Worm (Caenorhabditis elegans): Measurements from ENCODE around the gene nhr-95.

nhr-95 gene

DNA sequence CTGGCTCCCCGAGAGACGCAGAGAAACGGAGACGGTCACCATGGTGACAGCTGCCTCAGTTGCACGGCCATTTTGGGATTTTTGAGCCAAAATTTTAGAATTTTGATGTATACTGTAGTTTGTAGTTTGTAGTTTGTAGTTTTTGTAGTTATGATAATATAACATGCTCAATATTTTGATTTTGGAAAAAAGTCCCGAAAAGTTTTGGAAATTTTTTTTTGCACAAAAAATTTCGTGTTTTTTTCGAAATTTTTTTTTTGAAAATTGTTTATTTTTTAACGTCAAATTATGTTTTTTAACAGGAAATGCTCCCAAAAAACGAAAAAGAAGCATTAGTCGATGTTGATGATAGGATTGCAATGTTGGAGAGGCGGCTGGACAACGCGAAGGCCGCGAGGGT, 44.8 kb upstream of the nhr-95 start, which contains the start of gene dyf-17 (continued):
- TF ChIP-seq lsy-27 (tag; optimal IDR thresholded peaks at IDR 0.05; ENCODE audit: borderline replicate concordance, insufficient read depth) (no peak), akir-1 (GFP tag; optimal IDR thresholded peaks at IDR 0.05) (no peak), ceh-58 (GFP tag; IDR thresholded peaks at IDR 0.05) (no peak), snpc-1.1 (tag; optimal IDR thresholded peaks at IDR 0.05; ENCODE audit: insufficient read depth) (no peak), ztf-25 (GFP tag; IDR thresholded peaks at IDR 0.05) (no peak), dpl-1 (GFP tag; optimal IDR thresholded peaks at IDR 0.05) (no peak)

DNA sequence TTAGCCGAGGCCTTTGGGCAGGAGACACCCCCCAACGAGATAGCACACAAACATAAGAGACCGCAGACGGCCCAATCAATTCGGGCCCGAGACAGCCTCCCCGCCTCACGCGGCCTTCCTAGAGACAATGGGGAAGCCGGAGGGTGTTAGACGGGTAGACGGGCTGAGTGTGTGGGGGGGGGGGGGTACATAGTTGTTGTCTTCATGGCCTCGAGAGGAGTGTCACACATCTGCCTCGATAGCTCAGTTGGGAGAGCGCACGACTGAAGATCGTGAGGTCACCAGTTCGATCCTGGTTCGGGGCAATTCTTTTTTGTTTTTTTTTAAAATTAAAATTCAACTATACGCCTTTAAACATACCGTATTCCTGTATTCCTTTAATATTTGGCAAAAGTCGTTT, 43.4 kb upstream of the nhr-95 start:
- peak; percentile 52 for TF ChIP-seq F23B12.7 (tag; optimal IDR thresholded peaks at IDR 0.05; ENCODE audit: insufficient read depth)
- TF ChIP-seq egrh-3 (GFP tag; IDR thresholded peaks at IDR 0.05), result peak; percentile 89
- peak; percentile 66 for TF ChIP-seq sptf-2 (GFP tag; optimal IDR thresholded peaks at IDR 0.05)
- no peak for TF ChIP-seq snpc-3.4 (tag; optimal IDR thresholded peaks at IDR 0.05)
- TF ChIP-seq D2030.7 (GFP tag; IDR thresholded peaks at IDR 0.05), result peak; percentile 77
- TF ChIP-seq lin-35 (GFP tag; optimal IDR thresholded peaks at IDR 0.05), result peak in 1 of 3 experiments; percentile 20
- no peak for TF ChIP-seq hrde-1 (tag; optimal IDR thresholded peaks at IDR 0.05; ENCODE audit: borderline replicate concordance)
- no peak for TF ChIP-seq akir-1 (GFP tag; optimal IDR thresholded peaks at IDR 0.05)
- no peak for TF ChIP-seq nfya-1 (tag; optimal IDR thresholded peaks at IDR 0.05; ENCODE audit: borderline replicate concordance, insufficient read depth)
- TF ChIP-seq ceh-40 (GFP tag; IDR thresholded peaks at IDR 0.05), result 0 out of 2 replicates have a peak, but pooled peaks have one; percentile 55
- no peak for TF ChIP-seq nfya-2 (GFP tag; IDR thresholded peaks at IDR 0.05)
- no peak for TF ChIP-seq sea-2 (GFP tag; IDR thresholded peaks at IDR 0.05)
- peak; percentile 70 for TF ChIP-seq die-1 (tag; optimal IDR thresholded peaks at IDR 0.05)
- TF ChIP-seq ZK185.1 (tag; optimal IDR thresholded peaks at IDR 0.05; ENCODE audit: poor library complexity, severe bottlenecking), result no peak
- TF ChIP-seq K12H6.12 (tag; optimal IDR thresholded peaks at IDR 0.05), result peak; percentile 95
- 0 out of 2 replicates have a peak, but pooled peaks have one; percentile 44 for TF ChIP-seq bed-1 (GFP tag; IDR thresholded peaks at IDR 0.05)
- peak; percentile 45; the same call in 1 of the 2 replicates for TF ChIP-seq ceh-100 (GFP tag; IDR thresholded peaks at IDR 0.05)
- no peak for TF ChIP-seq dox-1 (GFP tag; IDR thresholded peaks at IDR 0.05)
- no peak for TF ChIP-seq nhr-120 (GFP tag; IDR thresholded peaks at IDR 0.05)
- TF ChIP-seq hmg-1.2 (GFP tag; IDR thresholded peaks at IDR 0.05), result peak; percentile 96
- peak; percentile 44 for TF ChIP-seq ztf-3 (GFP tag; optimal IDR thresholded peaks at IDR 0.05)
- peak; percentile 59; the same call in 1 of the 2 replicates for TF ChIP-seq egl-44 (GFP tag; IDR thresholded peaks at IDR 0.05)
- TF ChIP-seq nhr-179 (tag; optimal IDR thresholded peaks at IDR 0.05), result no peak
- TF ChIP-seq ztf-25 (GFP tag; IDR thresholded peaks at IDR 0.05), result peak; percentile 76; the same call in 1 of the 2 replicates
- TF ChIP-seq athp-1 (tag; optimal IDR thresholded peaks at IDR 0.05), result peak; percentile 77
- TF ChIP-seq ccch-3 (GFP tag; optimal IDR thresholded peaks at IDR 0.05), result no peak
- no peak for TF ChIP-seq B0035.1 (tag; optimal IDR thresholded peaks at IDR 0.05)
- no peak for TF ChIP-seq unc-62 (GFP tag; optimal IDR thresholded peaks at IDR 0.05)
- TF ChIP-seq snpc-1.1 (tag; optimal IDR thresholded peaks at IDR 0.05; ENCODE audit: insufficient read depth), result no peak
- TF ChIP-seq Y53G8AR.9 (GFP tag; conservative IDR thresholded peaks at IDR 0.05), result peak; percentile 67; the same call in 1 of the 2 replicates
- TF ChIP-seq pha-4 (tag; optimal IDR thresholded peaks at IDR 0.05), result no peak
- TF ChIP-seq F49E8.2 (tag; optimal IDR thresholded peaks at IDR 0.05; ENCODE audit: insufficient read depth), result peak; percentile 58
- no peak for TF ChIP-seq hsf-1 (GFP tag; IDR thresholded peaks at IDR 0.05)
- no peak for TF ChIP-seq lsy-27 (tag; optimal IDR thresholded peaks at IDR 0.05; ENCODE audit: borderline replicate concordance, insufficient read depth)
- no peak for TF ChIP-seq ama-1 (optimal IDR thresholded peaks at IDR 0.05)
- peak in 1 of 2 experiments; percentile 69 for TF ChIP-seq ama-1 (GFP tag; optimal IDR thresholded peaks at IDR 0.05)
- TF ChIP-seq attf-3 (GFP tag; conservative IDR thresholded peaks at IDR 0.05), result peak; percentile 80
- TF ChIP-seq nhr-90 (tag; optimal IDR thresholded peaks at IDR 0.05), result peak; percentile 1
- TF ChIP-seq C17E4.6 (GFP tag; IDR thresholded peaks at IDR 0.05), result 0 out of 2 replicates have a peak, but pooled peaks have one; percentile 63
- TF ChIP-seq ztf-28 (GFP tag; IDR thresholded peaks at IDR 0.05), result peak; percentile 80
- peak; percentile 26 for TF ChIP-seq tlf-1 (GFP tag; optimal IDR thresholded peaks at IDR 0.05)
- TF ChIP-seq Y56A3A.18 (GFP tag; IDR thresholded peaks at IDR 0.05), result peak; percentile 86
- peak; percentile 29 for TF ChIP-seq F33H1.4 (GFP tag; IDR thresholded peaks at IDR 0.05)
